Worm (Caenorhabditis elegans): Measurements from ENCODE around the gene C08B11.9.

DNA sequence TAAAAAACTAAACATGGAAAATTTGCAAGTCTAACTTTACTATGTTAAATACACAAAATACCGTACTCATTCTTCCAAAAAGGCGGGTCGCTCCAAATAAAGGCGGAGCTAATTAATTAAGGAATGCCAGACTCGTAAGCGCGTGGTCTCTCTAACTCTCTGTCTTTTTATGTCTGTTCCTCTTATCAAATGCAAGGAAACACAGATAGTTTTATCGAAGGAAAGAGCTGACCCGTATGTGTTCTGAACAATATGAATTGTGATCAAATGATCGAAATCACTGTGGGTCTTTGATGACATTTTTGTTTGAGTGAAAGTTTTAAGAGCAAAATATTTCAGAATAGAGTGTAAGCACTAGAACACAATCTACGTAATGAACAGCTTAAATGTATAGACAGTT, 36.5 kb downstream of the C08B11.9 start:
- TF ChIP-seq med-1 (GFP tag; optimal IDR thresholded peaks at IDR 0.05; ENCODE audit: insufficient read depth) (no peak), ztf-23 (GFP tag; IDR thresholded peaks at IDR 0.05) (no peak), ztf-29 (GFP tag; IDR thresholded peaks at IDR 0.05) (no peak), flt-1 (GFP tag; IDR thresholded peaks at IDR 0.05) (no peak), T22C8.4 (GFP tag; IDR thresholded peaks at IDR 0.05) (no peak), cog-1 (tag; optimal IDR thresholded peaks at IDR 0.05) (no peak), tab-1 (GFP tag; IDR thresholded peaks at IDR 0.05) (no peak)
